Fruit fly (Drosophila melanogaster): ENCODE measurements around the gene CG4041.

DNA sequence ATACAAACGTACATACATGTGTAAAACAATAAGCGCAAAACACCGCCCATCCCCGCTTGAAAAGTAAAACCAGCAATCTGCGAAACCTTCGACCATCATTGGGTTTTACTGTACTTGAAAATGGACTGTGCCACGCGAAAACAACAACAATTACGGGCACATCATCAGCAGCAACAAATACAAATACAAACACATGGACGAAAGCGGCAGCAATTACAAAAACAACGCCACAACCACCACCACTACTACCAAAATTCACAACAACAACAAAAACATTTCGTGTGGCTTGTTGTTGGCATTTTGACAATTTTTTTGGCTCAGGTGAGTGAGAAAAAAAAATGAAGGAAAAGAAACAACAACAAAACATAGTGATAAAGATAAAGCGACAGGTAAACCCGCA, 22.3 kb upstream of the CG4041 start:
- TF ChIP-seq CG8478 (optimal IDR thresholded peaks at IDR 0.05) (no peak), CTCF (optimal IDR thresholded peaks at IDR 0.05) (no peak)

Data from S2 (cell line).